Worm (Caenorhabditis elegans) whole organism, L4 larva: ENCODE results near the gene K02E11.5.

ENCODE experiments used
- D1046.2 ChIP-seq: fragments of 200-800 bp; sonication (Bioruptor generic); IDR thresholded peaks from 2 replicates; pipeline ENCODE4 v1.3.6; 2022; ENCODE audit warnings: missing genetic modification characterization, missing compliant biosample characterization
- F26F4.8 ChIP-seq: fragments of 200-800 bp; sonication (Bioruptor generic); conservative IDR thresholded peaks from 2 replicates; pipeline ENCODE4 v1.3.6; 2022; ENCODE audit warnings: missing genetic modification characterization, missing compliant biosample characterization
- F49E8.2 ChIP-seq: sonication (generic microtip); optimal IDR thresholded peaks from 2 replicates; lab custom pipeline; 2016; ENCODE audit warnings: missing compliant biosample characterization, mild to moderate bottlenecking, missing genetic modification characterization, borderline replicate concordance
- T20F7.1 ChIP-seq: fragments of 200-800 bp; sonication (Bioruptor generic); optimal IDR thresholded peaks from 2 replicates; lab custom pipeline; 2018; ENCODE audit warnings: mild to moderate bottlenecking, missing genetic modification characterization, missing compliant biosample characterization
- Y105C5A.15 ChIP-seq: fragments of 200-800 bp; sonication (Bioruptor generic); IDR thresholded peaks from 2 replicates; pipeline ENCODE4 v1.3.6; 2022; ENCODE audit warnings: missing genetic modification characterization, missing compliant biosample characterization
- Y48G9A.11 ChIP-seq: fragments of 200-800 bp; sonication (Bioruptor generic); IDR thresholded peaks from 2 replicates; pipeline ENCODE4 v1.3.6; 2022; ENCODE audit warnings: missing genetic modification reagents, missing genetic modification characterization, missing compliant biosample characterization
- aly-2 ChIP-seq: sonication (generic microtip); optimal IDR thresholded peaks from 2 replicates; lab custom pipeline; 2018; ENCODE audit warnings: missing biosample characterization, missing genetic modification characterization
- ama-1 ChIP-seq: fragments of 150-350 bp; optimal IDR thresholded peaks from 2 replicates; lab custom pipeline; 2014; ENCODE audit warnings: inconsistent platforms, mixed read lengths
- arid-1 ChIP-seq: fragments of 200-800 bp; sonication (Bioruptor generic); conservative IDR thresholded peaks from 2 replicates; pipeline ENCODE4 v1.3.6; 2022; ENCODE audit warnings: missing genetic modification reagents, missing genetic modification characterization, missing compliant biosample characterization
- ceh-28 ChIP-seq: fragments of 150-350 bp; optimal IDR thresholded peaks from 2 replicates; lab custom pipeline; 2014; ENCODE audit warnings: missing biosample characterization, missing genetic modification reagents, missing genetic modification characterization
- daf-16 ChIP-seq, 3 experiments: sonication (generic microtip); optimal IDR thresholded peaks; 2 replicates each; lab custom pipeline; 2016 to 2017; ENCODE audit warnings: missing genetic modification characterization in 3 of 3, missing genetic modification reagents in 3 of 3, mild to moderate bottlenecking in 2 of 3, missing compliant biosample characterization in 2 of 3, missing biosample characterization in 1 of 3, moderate library complexity in 1 of 3
- daf-8 ChIP-seq: fragments of 200-800 bp; sonication (Bioruptor generic); IDR thresholded peaks from 2 replicates; pipeline ENCODE4 v1.3.6; 2022; ENCODE audit warnings: missing genetic modification characterization, missing compliant biosample characterization
- duxl-1 ChIP-seq: sonication (generic microtip); optimal IDR thresholded peaks from 2 replicates; lab custom pipeline; 2016; ENCODE audit warnings: mild to moderate bottlenecking, missing genetic modification characterization, moderate library complexity, missing compliant biosample characterization; ENCODE audit not compliant: poor library complexity
- egl-27 ChIP-seq: sonication (generic microtip); optimal IDR thresholded peaks from 3 replicates; lab custom pipeline; 2017; ENCODE audit warnings: missing biosample characterization, missing genetic modification reagents, missing genetic modification characterization
- fkh-10 ChIP-seq: fragments of 150-350 bp; optimal IDR thresholded peaks from 2 replicates; lab custom pipeline; 2014; ENCODE audit warnings: missing biosample characterization, missing genetic modification reagents, missing genetic modification characterization
- gei-8 ChIP-seq: fragments of 200-800 bp; sonication (Bioruptor generic); optimal IDR thresholded peaks from 2 replicates; lab custom pipeline; 2018; ENCODE audit warnings: mild to moderate bottlenecking, missing genetic modification characterization, missing compliant biosample characterization
- jun-1 ChIP-seq: fragments of 150-350 bp; optimal IDR thresholded peaks from 2 replicates; lab custom pipeline; 2014; ENCODE audit warnings: missing biosample characterization, missing genetic modification reagents, missing genetic modification characterization
- lim-7 ChIP-seq: fragments of 200-800 bp; sonication (Bioruptor generic); IDR thresholded peaks from 2 replicates; pipeline ENCODE4 v1.3.6; 2022; ENCODE audit warnings: missing genetic modification characterization, missing compliant biosample characterization
- lin-15B ChIP-seq: fragments of 150-350 bp; sonication (generic microtip); optimal IDR thresholded peaks from 3 replicates; lab custom pipeline; 2014; ENCODE audit warnings: missing biosample characterization, missing genetic modification characterization
- lin-29 ChIP-seq: fragments of 200-800 bp; sonication (Bioruptor generic); IDR thresholded peaks from 2 replicates; pipeline ENCODE4 v1.3.6; 2022; ENCODE audit warnings: missing genetic modification reagents, missing genetic modification characterization, missing compliant biosample characterization
- lsy-2 ChIP-seq, 2 experiments: fragments of 150-350 bp in 1 of 2; sonication (generic microtip) in 1 of 2; optimal IDR thresholded peaks; 2 replicates each; lab custom pipeline; 2014 to 2017; ENCODE audit warnings: missing biosample characterization in 2 of 2, missing genetic modification characterization in 2 of 2
- mdl-1 ChIP-seq, 2 experiments: fragments of 150-350 bp in 1 of 2; sonication (generic microtip) in 1 of 2; optimal IDR thresholded peaks; 2 replicates each; lab custom pipeline; 2014 to 2017; ENCODE audit warnings: missing biosample characterization in 2 of 2, missing genetic modification characterization in 2 of 2
- mep-1 ChIP-seq: fragments of 150-350 bp; sonication (generic microtip); optimal IDR thresholded peaks from 3 replicates; lab custom pipeline; 2014; ENCODE audit warnings: missing biosample characterization, missing genetic modification characterization
- mxl-2 ChIP-seq: fragments of 200-800 bp; sonication (Bioruptor generic); conservative IDR thresholded peaks from 2 replicates; pipeline ENCODE4 v1.3.6; 2022; ENCODE audit warnings: missing genetic modification reagents, missing genetic modification characterization, missing compliant biosample characterization
- nhr-102 ChIP-seq: sonication (generic microtip); optimal IDR thresholded peaks from 2 replicates; lab custom pipeline; 2016; ENCODE audit warnings: mild to moderate bottlenecking, missing genetic modification characterization, moderate library complexity, missing compliant biosample characterization
- nhr-11 ChIP-seq: fragments of 150-350 bp; optimal IDR thresholded peaks from 2 replicates; lab custom pipeline; 2014; ENCODE audit warnings: missing biosample characterization, missing genetic modification characterization
- nhr-25 ChIP-seq: sonication (generic microtip); optimal IDR thresholded peaks from 2 replicates; lab custom pipeline; 2017; ENCODE audit warnings: missing genetic modification characterization, mild to moderate bottlenecking, missing compliant biosample characterization, antibody characterized with exemption, moderate library complexity, borderline replicate concordance; ENCODE audit not compliant: insufficient read depth
- nhr-6 ChIP-seq: fragments of 150-350 bp; optimal IDR thresholded peaks from 2 replicates; lab custom pipeline; 2014; ENCODE audit warnings: missing biosample characterization, missing genetic modification characterization
- php-3 ChIP-seq: fragments of 200-800 bp; sonication (Bioruptor generic); IDR thresholded peaks from 2 replicates; pipeline ENCODE4 v1.3.6; 2022; ENCODE audit warnings: missing genetic modification reagents, missing genetic modification characterization, missing compliant biosample characterization
- sdz-12 ChIP-seq: fragments of 200-800 bp; sonication (Bioruptor generic); optimal IDR thresholded peaks from 2 replicates; lab custom pipeline; 2018; ENCODE audit warnings: mild to moderate bottlenecking, missing genetic modification characterization, missing compliant biosample characterization
- set-16 ChIP-seq: fragments of 200-800 bp; sonication (Bioruptor generic); IDR thresholded peaks from 2 replicates; pipeline ENCODE4 v1.3.6; 2022; ENCODE audit warnings: missing genetic modification reagents, missing genetic modification characterization, missing compliant biosample characterization
- skn-1 ChIP-seq: fragments of 150-350 bp; optimal IDR thresholded peaks from 2 replicates; lab custom pipeline; 2014; ENCODE audit warnings: missing biosample characterization, missing genetic modification characterization
- snpc-1.2 ChIP-seq: fragments of 200-800 bp; sonication (Bioruptor generic); IDR thresholded peaks from 2 replicates; pipeline ENCODE4 v1.3.6; 2022; ENCODE audit warnings: missing genetic modification reagents, missing genetic modification characterization, missing compliant biosample characterization
- snpc-4 ChIP-seq: fragments of 150-350 bp; optimal IDR thresholded peaks from 2 replicates; lab custom pipeline; 2014; ENCODE audit warnings: missing biosample characterization, missing genetic modification characterization
- tag-97 ChIP-seq: fragments of 200-800 bp; sonication (Bioruptor generic); IDR thresholded peaks from 2 replicates; pipeline ENCODE4 v1.3.6; 2022; ENCODE audit warnings: missing genetic modification characterization, missing compliant biosample characterization
- unc-130 ChIP-seq: sonication (generic microtip); optimal IDR thresholded peaks from 2 replicates; lab custom pipeline; 2016; ENCODE audit warnings: missing genetic modification reagents, missing genetic modification characterization, missing compliant biosample characterization
- zip-11 ChIP-seq: fragments of 200-800 bp; sonication (Bioruptor generic); IDR thresholded peaks from 2 replicates; pipeline ENCODE4 v1.3.6; 2022; ENCODE audit warnings: missing genetic modification characterization, missing compliant biosample characterization

The K02E11.5 gene

ce11 chrV:14256813-14257212 lies 4.7 kb downstream of the K02E11.5 start, which contains the start of gene sre-8 (continued):
- TF ChIP-seq zip-11 (GFP tag; lab: Robert Waterston, UW): no peak

- no peak for TF ChIP-seq mdl-1 (tag; optimal IDR thresholded peaks at IDR 0.05; lab: Kevin White, UChicago)
- TF ChIP-seq snpc-4 (tag; lab: Kevin White, UChicago): no peak
- no peak for TF ChIP-seq tag-97 (GFP tag; lab: Robert Waterston, UW)
- no peak for TF ChIP-seq lsy-2 (tag; optimal IDR thresholded peaks at IDR 0.05; lab: Kevin White, UChicago)
- no peak for TF ChIP-seq D1046.2 (GFP tag; lab: Robert Waterston, UW)
- TF ChIP-seq aly-2 (tag; lab: Kevin White, UChicago): no peak
- no peak for TF ChIP-seq mxl-2 (GFP tag; lab: Robert Waterston, UW)
- TF ChIP-seq duxl-1 (tag; lab: Kevin White, UChicago): no peak
- TF ChIP-seq fkh-10: no peak
- no peak for TF ChIP-seq daf-16 (GFP tag; optimal IDR thresholded peaks at IDR 0.05; lab: Kevin White, UChicago)
- no peak for TF ChIP-seq daf-16 (tag; optimal IDR thresholded peaks at IDR 0.05; lab: Kevin White, UChicago)
- no peak for TF ChIP-seq ama-1 (lab: Kevin White, UChicago)
Observed at ce11 chrV:14260831-14261230, 8.7 kb downstream of the K02E11.5 start, which contains the start of gene F40G12.2. Gene F40G12.2 (minus strand): TSS chrV:14260931.

ce11 chrV:14267326-14267942 lies 15.3 kb downstream of the K02E11.5 start:
- TF ChIP-seq lin-29 (GFP tag; lab: Robert Waterston, UW) (no peak), egl-27 (tag; lab: Kevin White, UChicago) (no peak), daf-8 (no peak), php-3 (no peak), Y48G9A.11 (GFP tag; lab: Robert Waterston, UW) (peak; percentile 74; the same call in 1 of the 2 replicates), arid-1 (GFP tag; lab: Robert Waterston, UW) (0 out of 2 replicates have a peak, but pooled peaks have one; percentile 9), snpc-1.2 (GFP tag; lab: Robert Waterston, UW) (peak; percentile 82), F49E8.2 (tag; lab: Kevin White, UChicago) (peak; percentile 28), nhr-6 (tag; lab: Kevin White, UChicago) (no peak), F26F4.8 (no peak), nhr-102 (tag; lab: Kevin White, UChicago) (no peak), set-16 (GFP tag; lab: Robert Waterston, UW) (no peak), Y105C5A.15 (no peak), lin-15B (no peak), unc-130 (GFP tag; lab: Kevin White, UChicago) (no peak), nhr-25 (no peak)

ce11 chrV:14268616-14269015 lies 16.5 kb downstream of the K02E11.5 start, which contains the start of gene F40G12.4:
Gene F40G12.4 (minus strand): TSS chrV:14268716.
- TF ChIP-seq T20F7.1 (GFP tag; lab: Kevin White, UChicago): no peak
- TF ChIP-seq lim-7 (GFP tag; lab: Robert Waterston, UW): no peak
- no peak for TF ChIP-seq daf-8
- no peak for TF ChIP-seq jun-1 (tag; lab: Kevin White, UChicago)
- no peak for TF ChIP-seq mep-1 (tag; lab: Kevin White, UChicago)
- no peak for TF ChIP-seq skn-1
- TF ChIP-seq mdl-1 (tag; optimal IDR thresholded peaks at IDR 0.05; lab: Kevin White, UChicago): no peak
- TF ChIP-seq nhr-11 (tag; lab: Kevin White, UChicago): no peak
- TF ChIP-seq ceh-28 (tag; lab: Kevin White, UChicago): no peak
- no peak for TF ChIP-seq gei-8 (GFP tag; lab: Kevin White, UChicago)
- no peak for TF ChIP-seq mxl-2 (GFP tag; lab: Robert Waterston, UW)
- TF ChIP-seq sdz-12 (GFP tag; lab: Kevin White, UChicago): no peak
